Fruit fly (Drosophila melanogaster) whole organism, prepupa: Measurements from ENCODE around the gene Spag1.

Source experiments
- CG8632 ChIP-seq: fragments of 200-800 bp; sonication (Bioruptor generic); optimal IDR thresholded peaks from 3 replicates; lab custom pipeline; 2016; ENCODE audit warnings: missing biosample characterization, missing genetic modification characterization
- Eip93F ChIP-seq: fragments of 200-800 bp; sonication (Bioruptor generic); optimal IDR thresholded peaks from 2 replicates; lab custom pipeline; 2016; ENCODE audit warnings: missing biosample characterization, mild to moderate bottlenecking, missing genetic modification characterization

DNA sequence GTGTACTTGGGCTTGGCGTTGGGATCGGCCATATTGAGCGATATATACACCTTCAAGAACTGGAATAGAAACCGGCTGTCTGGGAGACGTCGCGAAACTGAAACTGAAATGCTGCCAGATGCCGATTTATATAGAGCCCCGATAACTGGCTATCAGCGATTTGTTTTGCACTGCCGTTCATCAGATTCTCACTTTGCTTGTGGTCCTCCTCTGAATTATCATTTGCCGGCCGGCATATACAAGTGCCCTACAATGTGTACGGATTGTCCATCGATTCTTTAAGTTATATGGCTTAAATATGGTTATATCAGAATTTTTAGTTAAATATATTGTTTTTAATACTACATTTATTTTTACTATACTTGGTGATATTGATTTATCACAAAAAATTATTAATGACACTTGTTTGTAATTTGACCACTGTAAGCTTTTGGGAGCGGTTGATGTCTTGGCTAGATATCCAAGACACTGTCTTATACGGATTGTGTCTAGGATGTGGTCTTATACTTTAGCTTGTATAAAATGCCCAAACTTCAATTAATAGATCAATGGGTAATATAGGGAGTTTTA is 40.9 kb downstream of the Spag1 start, which contains the start of gene CG31075:
- peak; percentile 91 for TF ChIP-seq Eip93F
- TF ChIP-seq CG8632 (GFP tag; lab: Kevin White, UChicago), result peak; percentile 74
